Worm (Caenorhabditis elegans) whole organism, young adult: ENCODE measurements around the gene Y49G5A.1.

Experiments used
- D2030.7 ChIP-seq: fragments of 200-800 bp; sonication (Bioruptor generic); IDR thresholded peaks from 2 replicates; pipeline ENCODE4 v1.3.6; 2022; ENCODE audit warnings: missing genetic modification reagents, missing genetic modification characterization, missing compliant biosample characterization
- ZK185.1 ChIP-seq: sonication (generic microtip); optimal IDR thresholded peaks from 2 replicates; lab custom pipeline; 2016; ENCODE audit warnings: mild to moderate bottlenecking, missing genetic modification characterization, missing compliant biosample characterization; ENCODE audit not compliant: poor library complexity, severe bottlenecking
- lir-1 ChIP-seq: fragments of 200-800 bp; sonication (Bioruptor generic); conservative IDR thresholded peaks from 2 replicates; pipeline ENCODE4 v1.3.6; 2022; ENCODE audit warnings: missing genetic modification reagents, missing genetic modification characterization, missing compliant biosample characterization
- madf-10 ChIP-seq: sonication (generic microtip); optimal IDR thresholded peaks from 2 replicates; lab custom pipeline; 2016; ENCODE audit warnings: mild to moderate bottlenecking, missing genetic modification characterization, missing compliant biosample characterization

ce11 chrV:5314104-5314503 is 26.9 kb upstream of the Y49G5A.1 start, which contains the start of gene C10G8.2:
- TF ChIP-seq madf-10 (tag; lab: Kevin White, UChicago) (no peak), ZK185.1 (tag; lab: Kevin White, UChicago) (no peak), lir-1 (GFP tag; lab: Robert Waterston, UW) (no peak), D2030.7 (GFP tag; lab: Robert Waterston, UW) (no peak)
